Worm (Caenorhabditis elegans) whole organism, L4 larva: ENCODE data around the gene C07A9.10.

Experiments
- F26F4.8 ChIP-seq: fragments of 200-800 bp; sonication (Bioruptor generic); conservative IDR thresholded peaks from 2 replicates; pipeline ENCODE4 v1.3.6; 2022; ENCODE audit warnings: missing genetic modification characterization, missing compliant biosample characterization
- F37D6.2 ChIP-seq: sonication (generic microtip); optimal IDR thresholded peaks from 2 replicates; lab custom pipeline; 2016; ENCODE audit warnings: mild to moderate bottlenecking, missing genetic modification characterization, missing compliant biosample characterization
- F49E8.2 ChIP-seq: sonication (generic microtip); optimal IDR thresholded peaks from 2 replicates; lab custom pipeline; 2016; ENCODE audit warnings: missing compliant biosample characterization, mild to moderate bottlenecking, missing genetic modification characterization, borderline replicate concordance
- T20F7.1 ChIP-seq: fragments of 200-800 bp; sonication (Bioruptor generic); optimal IDR thresholded peaks from 2 replicates; lab custom pipeline; 2018; ENCODE audit warnings: mild to moderate bottlenecking, missing genetic modification characterization, missing compliant biosample characterization
- T26A8.4 ChIP-seq: fragments of 200-800 bp; sonication (Bioruptor generic); IDR thresholded peaks from 2 replicates; pipeline ENCODE4 v1.3.6; 2022; ENCODE audit warnings: missing genetic modification characterization, missing compliant biosample characterization
- Y105C5A.15 ChIP-seq: fragments of 200-800 bp; sonication (Bioruptor generic); IDR thresholded peaks from 2 replicates; pipeline ENCODE4 v1.3.6; 2022; ENCODE audit warnings: missing genetic modification characterization, missing compliant biosample characterization
- ZK337.2 ChIP-seq: fragments of 200-800 bp; sonication (Bioruptor generic); IDR thresholded peaks from 2 replicates; pipeline ENCODE4 v1.3.6; 2022; ENCODE audit warnings: missing genetic modification reagents, missing genetic modification characterization, missing compliant biosample characterization
- ZK546.5 ChIP-seq, 2 experiments: sonication (generic microtip); optimal IDR thresholded peaks; 2 replicates each; lab custom pipeline; 2017; ENCODE audit warnings: missing biosample characterization in 2 of 2, missing genetic modification characterization in 2 of 2
- aha-1 ChIP-seq: fragments of 150-350 bp; peaks from one replicate; lab custom pipeline; 2014; ENCODE audit warnings: missing biosample characterization, missing genetic modification characterization
- attf-4 ChIP-seq: sonication (generic microtip); optimal IDR thresholded peaks from 3 replicates; lab custom pipeline; 2017; ENCODE audit warnings: missing biosample characterization, missing genetic modification characterization
- ceh-28 ChIP-seq: fragments of 150-350 bp; optimal IDR thresholded peaks from 2 replicates; lab custom pipeline; 2014; ENCODE audit warnings: missing biosample characterization, missing genetic modification reagents, missing genetic modification characterization
- ceh-62 ChIP-seq: sonication (generic microtip); optimal IDR thresholded peaks from 2 replicates; lab custom pipeline; 2017; ENCODE audit warnings: missing biosample characterization, missing genetic modification characterization
- ctbp-1 ChIP-seq: fragments of 200-800 bp; sonication (Bioruptor generic); IDR thresholded peaks from 2 replicates; pipeline ENCODE4 v1.3.6; 2022; ENCODE audit warnings: missing genetic modification reagents, missing genetic modification characterization, missing compliant biosample characterization
- daf-16 ChIP-seq, 3 experiments: sonication (generic microtip); optimal IDR thresholded peaks; 2 replicates each; lab custom pipeline; 2016 to 2017; ENCODE audit warnings: missing genetic modification characterization in 3 of 3, missing genetic modification reagents in 3 of 3, mild to moderate bottlenecking in 2 of 3, missing compliant biosample characterization in 2 of 3, missing biosample characterization in 1 of 3, moderate library complexity in 1 of 3
- daf-19 ChIP-seq: fragments of 200-800 bp; sonication (Bioruptor generic); conservative IDR thresholded peaks from 2 replicates; pipeline ENCODE4 v1.3.6; 2022; ENCODE audit warnings: missing genetic modification characterization, missing compliant biosample characterization
- dmd-8 ChIP-seq: fragments of 200-800 bp; sonication (Bioruptor generic); IDR thresholded peaks from 2 replicates; pipeline ENCODE4 v1.3.6; 2022; ENCODE audit warnings: missing genetic modification characterization, missing compliant biosample characterization
- duxl-1 ChIP-seq: sonication (generic microtip); optimal IDR thresholded peaks from 2 replicates; lab custom pipeline; 2016; ENCODE audit warnings: mild to moderate bottlenecking, missing genetic modification characterization, moderate library complexity, missing compliant biosample characterization; ENCODE audit not compliant: poor library complexity
- dve-1 ChIP-seq: sonication (generic microtip); optimal IDR thresholded peaks from 2 replicates; lab custom pipeline; 2017; ENCODE audit warnings: antibody characterized with exemption, mild to moderate bottlenecking, missing genetic modification characterization, missing compliant biosample characterization; ENCODE audit not compliant: insufficient read depth
- egl-43 ChIP-seq: fragments of 200-800 bp; sonication (Bioruptor generic); IDR thresholded peaks from 2 replicates; pipeline ENCODE4 v1.3.6; 2022; ENCODE audit warnings: missing genetic modification reagents, missing genetic modification characterization, missing compliant biosample characterization
- fkh-10 ChIP-seq: fragments of 150-350 bp; optimal IDR thresholded peaks from 2 replicates; lab custom pipeline; 2014; ENCODE audit warnings: missing biosample characterization, missing genetic modification reagents, missing genetic modification characterization
- fos-1 ChIP-seq: fragments of 150-350 bp; optimal IDR thresholded peaks from 2 replicates; lab custom pipeline; 2014; ENCODE audit warnings: missing biosample characterization, missing genetic modification characterization
- gei-8 ChIP-seq: fragments of 200-800 bp; sonication (Bioruptor generic); optimal IDR thresholded peaks from 2 replicates; lab custom pipeline; 2018; ENCODE audit warnings: mild to moderate bottlenecking, missing genetic modification characterization, missing compliant biosample characterization
- hlh-11 ChIP-seq: fragments of 200-800 bp; sonication (Bioruptor generic); optimal IDR thresholded peaks from 2 replicates; lab custom pipeline; 2018; ENCODE audit warnings: mild to moderate bottlenecking, missing genetic modification characterization, missing compliant biosample characterization
- hlh-30 ChIP-seq: sonication (generic microtip); optimal IDR thresholded peaks from 2 replicates; lab custom pipeline; 2017; ENCODE audit warnings: antibody characterized with exemption, mild to moderate bottlenecking, missing genetic modification characterization, missing compliant biosample characterization; ENCODE audit not compliant: insufficient read depth
- lin-13 ChIP-seq: fragments of 150-350 bp; optimal IDR thresholded peaks from 2 replicates; lab custom pipeline; 2014; ENCODE audit warnings: missing biosample characterization, missing genetic modification reagents, missing genetic modification characterization
- madf-5 ChIP-seq, 2 experiments: fragments of 200-800 bp; sonication (Bioruptor generic); IDR thresholded peaks; 2 replicates each; pipeline ENCODE4 v1.3.6; 2022; ENCODE audit warnings: missing compliant biosample characterization in 2 of 2, missing genetic modification characterization in 2 of 2
- madf-9 ChIP-seq: fragments of 200-800 bp; sonication (Bioruptor generic); conservative IDR thresholded peaks from 2 replicates; pipeline ENCODE4 v1.3.6; 2022; ENCODE audit warnings: missing genetic modification reagents, missing genetic modification characterization, missing compliant biosample characterization
- mdl-1 ChIP-seq, 2 experiments: fragments of 150-350 bp in 1 of 2; sonication (generic microtip) in 1 of 2; optimal IDR thresholded peaks; 2 replicates each; lab custom pipeline; 2014 to 2017; ENCODE audit warnings: missing biosample characterization in 2 of 2, missing genetic modification characterization in 2 of 2
- mdt-29 ChIP-seq: fragments of 200-800 bp; sonication (Bioruptor generic); IDR thresholded peaks from 2 replicates; pipeline ENCODE4 v1.3.6; 2022; ENCODE audit warnings: missing genetic modification reagents, missing genetic modification characterization, missing compliant biosample characterization
- mep-1 ChIP-seq: fragments of 150-350 bp; sonication (generic microtip); optimal IDR thresholded peaks from 3 replicates; lab custom pipeline; 2014; ENCODE audit warnings: missing biosample characterization, missing genetic modification characterization
- mxl-3 ChIP-seq: fragments of 200-800 bp; sonication (Bioruptor generic); optimal IDR thresholded peaks from 2 replicates; lab custom pipeline; 2018; ENCODE audit warnings: mild to moderate bottlenecking, missing genetic modification characterization, missing compliant biosample characterization
- nhr-25 ChIP-seq: sonication (generic microtip); optimal IDR thresholded peaks from 2 replicates; lab custom pipeline; 2017; ENCODE audit warnings: missing genetic modification characterization, mild to moderate bottlenecking, missing compliant biosample characterization, antibody characterized with exemption, moderate library complexity, borderline replicate concordance; ENCODE audit not compliant: insufficient read depth
- nhr-41 ChIP-seq: fragments of 200-800 bp; sonication (Bioruptor generic); IDR thresholded peaks from 2 replicates; pipeline ENCODE4 v1.3.6; 2022; ENCODE audit warnings: missing genetic modification reagents, missing genetic modification characterization, missing compliant biosample characterization
- nhr-48 ChIP-seq: sonication (generic microtip); optimal IDR thresholded peaks from 2 replicates; lab custom pipeline; 2016; ENCODE audit warnings: mild to moderate bottlenecking, missing genetic modification characterization, missing compliant biosample characterization
- nhr-6 ChIP-seq: fragments of 150-350 bp; optimal IDR thresholded peaks from 2 replicates; lab custom pipeline; 2014; ENCODE audit warnings: missing biosample characterization, missing genetic modification characterization
- nhr-77 ChIP-seq: fragments of 150-350 bp; optimal IDR thresholded peaks from 2 replicates; lab custom pipeline; 2014; ENCODE audit warnings: missing biosample characterization, missing genetic modification characterization
- php-3 ChIP-seq: fragments of 200-800 bp; sonication (Bioruptor generic); IDR thresholded peaks from 2 replicates; pipeline ENCODE4 v1.3.6; 2022; ENCODE audit warnings: missing genetic modification reagents, missing genetic modification characterization, missing compliant biosample characterization
- pqm-1 ChIP-seq: sonication (generic microtip); optimal IDR thresholded peaks from 2 replicates; lab custom pipeline; 2017; ENCODE audit warnings: missing biosample characterization, missing genetic modification characterization
- rbr-2 ChIP-seq: sonication (generic microtip); optimal IDR thresholded peaks from 2 replicates; lab custom pipeline; 2016; ENCODE audit warnings: missing genotype, missing genetic modification characterization, missing compliant biosample characterization
- saeg-2 ChIP-seq: fragments of 200-800 bp; sonication (Bioruptor generic); IDR thresholded peaks from 2 replicates; pipeline ENCODE4 v1.3.6; 2022; ENCODE audit warnings: missing genetic modification reagents, missing genetic modification characterization, missing compliant biosample characterization
- set-16 ChIP-seq: fragments of 200-800 bp; sonication (Bioruptor generic); IDR thresholded peaks from 2 replicates; pipeline ENCODE4 v1.3.6; 2022; ENCODE audit warnings: missing genetic modification reagents, missing genetic modification characterization, missing compliant biosample characterization
- skn-1 ChIP-seq: fragments of 150-350 bp; optimal IDR thresholded peaks from 2 replicates; lab custom pipeline; 2014; ENCODE audit warnings: missing biosample characterization, missing genetic modification characterization
- snpc-4 ChIP-seq: fragments of 150-350 bp; optimal IDR thresholded peaks from 2 replicates; lab custom pipeline; 2014; ENCODE audit warnings: missing biosample characterization, missing genetic modification characterization
- spr-1 ChIP-seq: sonication (generic microtip); optimal IDR thresholded peaks from 2 replicates; lab custom pipeline; 2016; ENCODE audit warnings: mild to moderate bottlenecking, missing genetic modification characterization, missing compliant biosample characterization
- unc-130 ChIP-seq: sonication (generic microtip); optimal IDR thresholded peaks from 2 replicates; lab custom pipeline; 2016; ENCODE audit warnings: missing genetic modification reagents, missing genetic modification characterization, missing compliant biosample characterization
- vab-7 ChIP-seq: fragments of 200-800 bp; sonication (Bioruptor generic); IDR thresholded peaks from 2 replicates; pipeline ENCODE4 v1.3.6; 2022; ENCODE audit warnings: missing genetic modification reagents, missing genetic modification characterization, missing compliant biosample characterization
- zag-1 ChIP-seq: fragments of 150-350 bp; optimal IDR thresholded peaks from 2 replicates; lab custom pipeline; 2014; ENCODE audit warnings: missing biosample characterization, missing genetic modification characterization
- zfp-2 ChIP-seq: sonication (generic microtip); optimal IDR thresholded peaks from 2 replicates; lab custom pipeline; 2016; ENCODE audit warnings: mild to moderate bottlenecking, missing genetic modification characterization, missing compliant biosample characterization
- zip-2 ChIP-seq: fragments of 150-350 bp; optimal IDR thresholded peaks from 2 replicates; lab custom pipeline; 2014; ENCODE audit warnings: missing biosample characterization, missing genetic modification characterization
- ztf-11 ChIP-seq: fragments of 150-350 bp; optimal IDR thresholded peaks from 2 replicates; lab custom pipeline; 2014; ENCODE audit warnings: missing biosample characterization, missing genetic modification characterization
- ztf-7 ChIP-seq: fragments of 150-350 bp; optimal IDR thresholded peaks from 2 replicates; lab custom pipeline; 2014; ENCODE audit warnings: missing biosample characterization, missing genetic modification characterization

Gene C07A9.10

ce11 chrIII:9717243-9717642, 31.4 kb upstream of the C07A9.10 start (continued):
- no peak for TF ChIP-seq vab-7 (GFP tag; lab: Robert Waterston, UW)
- no peak for TF ChIP-seq ceh-62 (tag; lab: Kevin White, UChicago)
- TF ChIP-seq set-16 (GFP tag; lab: Robert Waterston, UW), result no peak
- no peak for TF ChIP-seq daf-19
- TF ChIP-seq aha-1 (tag; lab: Kevin White, UChicago), result peak; percentile 60
- TF ChIP-seq hlh-11, result peak; percentile 70
- no peak for TF ChIP-seq gei-8
- TF ChIP-seq fkh-10 (GFP tag; lab: Kevin White, UChicago), result no peak
- TF ChIP-seq duxl-1 (tag; lab: Kevin White, UChicago), result peak; percentile 48
- no peak for TF ChIP-seq F26F4.8 (GFP tag; lab: Robert Waterston, UW)
- no peak for TF ChIP-seq nhr-41
- no peak for TF ChIP-seq mdl-1 (tag; optimal IDR thresholded peaks at IDR 0.05; lab: Kevin White, UChicago)
- TF ChIP-seq nhr-6 (tag; lab: Kevin White, UChicago), result peak; percentile 65
- TF ChIP-seq fos-1 (tag; lab: Kevin White, UChicago), result no peak
- TF ChIP-seq T20F7.1, result no peak
- no peak for TF ChIP-seq madf-5 (GFP tag; IDR thresholded peaks at IDR 0.05; lab: Robert Waterston, UW)
- TF ChIP-seq ZK337.2 (GFP tag; lab: Robert Waterston, UW), result 0 out of 2 replicates have a peak, but pooled peaks have one; percentile 12
- TF ChIP-seq hlh-30 (tag; lab: Kevin White, UChicago), result peak; percentile 68
- TF ChIP-seq F37D6.2 (tag; lab: Kevin White, UChicago), result no peak
- TF ChIP-seq snpc-4 (tag; lab: Kevin White, UChicago), result peak; percentile 91
- no peak for TF ChIP-seq egl-43 (GFP tag; lab: Robert Waterston, UW)
- no peak for TF ChIP-seq ztf-11 (tag; lab: Kevin White, UChicago)
- no peak for TF ChIP-seq pqm-1 (tag; lab: Kevin White, UChicago)
- peak in 1 of 2 experiments; percentile 63 for TF ChIP-seq daf-16 (GFP tag; optimal IDR thresholded peaks at IDR 0.05; lab: Kevin White, UChicago)
- TF ChIP-seq daf-16 (tag; optimal IDR thresholded peaks at IDR 0.05; lab: Kevin White, UChicago), result peak; percentile 69
- peak; percentile 79 for TF ChIP-seq dve-1
- peak; percentile 2 for TF ChIP-seq unc-130 (GFP tag; lab: Kevin White, UChicago)
- TF ChIP-seq rbr-2 (tag; lab: Kevin White, UChicago), result peak; percentile 20
- TF ChIP-seq nhr-77, result no peak
- TF ChIP-seq skn-1 (tag; lab: Kevin White, UChicago), result no peak
- no peak for TF ChIP-seq madf-9 (GFP tag; lab: Robert Waterston, UW)
- peak; percentile 49; the same call in 1 of the 2 replicates for TF ChIP-seq php-3
- TF ChIP-seq nhr-25 (tag; lab: Kevin White, UChicago), result peak; percentile 63
- TF ChIP-seq mep-1 (tag; lab: Kevin White, UChicago), result peak; percentile 59
- TF ChIP-seq zag-1, result no peak
- no peak for TF ChIP-seq mdt-29
- TF ChIP-seq dmd-8 (GFP tag; lab: Robert Waterston, UW), result no peak
- no peak; the same call in 1 of the 2 replicates for TF ChIP-seq T26A8.4
- TF ChIP-seq spr-1 (tag; lab: Kevin White, UChicago), result peak; percentile 16
- no peak for TF ChIP-seq Y105C5A.15 (GFP tag; lab: Robert Waterston, UW)
- peak; percentile 25 for TF ChIP-seq attf-4 (tag; lab: Kevin White, UChicago)
- TF ChIP-seq saeg-2 (GFP tag; lab: Robert Waterston, UW), result no peak
- peak; percentile 63 for TF ChIP-seq nhr-48 (tag; lab: Kevin White, UChicago)
- peak; percentile 33 for TF ChIP-seq ztf-7 (tag; lab: Kevin White, UChicago)
- no peak for TF ChIP-seq zfp-2 (tag; lab: Kevin White, UChicago)
- TF ChIP-seq ZK546.5 (tag; optimal IDR thresholded peaks at IDR 0.05; lab: Kevin White, UChicago), result no peak
- TF ChIP-seq mxl-3, result no peak
- peak; percentile 57 for TF ChIP-seq lin-13 (GFP tag; lab: Kevin White, UChicago)
- no peak for TF ChIP-seq zip-2
- TF ChIP-seq F49E8.2 (tag; lab: Kevin White, UChicago), result peak; percentile 90
- no peak for TF ChIP-seq ctbp-1 (GFP tag; lab: Robert Waterston, UW)
- TF ChIP-seq ceh-28 (tag; lab: Kevin White, UChicago), result no peak
